Worm (Caenorhabditis elegans): ENCODE measurements around the gene H09F14.1.

The H09F14.1 gene

DNA sequence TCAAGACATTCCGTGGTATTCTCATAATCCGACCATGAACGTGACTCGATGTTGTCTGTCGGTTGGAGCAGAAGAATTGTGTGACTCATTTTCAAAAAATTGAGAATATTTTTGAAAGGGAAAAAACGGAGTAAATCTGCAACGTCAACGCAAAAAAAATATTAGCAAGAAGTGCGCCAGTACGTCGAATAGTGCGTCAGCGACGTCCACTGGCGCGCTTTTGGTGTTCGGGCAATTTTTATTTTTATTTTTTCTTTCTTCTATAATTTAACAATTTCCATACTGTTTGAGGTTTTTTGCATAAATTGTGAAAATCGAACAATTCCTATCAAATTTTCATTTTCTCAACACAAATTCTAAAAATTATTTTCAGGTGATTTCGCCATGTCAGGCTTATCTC lies 36.5 kb downstream of the H09F14.1 start, which contains the start of the genes erh-1 and lpd-9 (continued):
- TF ChIP-seq egl-43 (GFP tag; IDR thresholded peaks at IDR 0.05): no peak
- TF ChIP-seq R02D3.7 (tag; optimal IDR thresholded peaks at IDR 0.05): no peak
- peak; percentile 62; the same call in 1 of the 2 replicates for TF ChIP-seq pha-4 (GFP tag; IDR thresholded peaks at IDR 0.05)
- peak; percentile 82 for TF ChIP-seq pha-4 (tag; optimal IDR thresholded peaks at IDR 0.05)
- no peak for TF ChIP-seq nhr-42 (GFP tag; IDR thresholded peaks at IDR 0.05)
- TF ChIP-seq zfp-2 (tag; optimal IDR thresholded peaks at IDR 0.05): peak; percentile 20
- TF ChIP-seq dmd-8 (GFP tag; IDR thresholded peaks at IDR 0.05): no peak
- TF ChIP-seq ama-1 (optimal IDR thresholded peaks at IDR 0.05): no peak
- no peak for TF ChIP-seq ces-1 (GFP tag; optimal IDR thresholded peaks at IDR 0.05)
- no peak for TF ChIP-seq F44E2.7 (GFP tag; IDR thresholded peaks at IDR 0.05)
- TF ChIP-seq lin-1 (GFP tag; IDR thresholded peaks at IDR 0.05): no peak
- TF ChIP-seq mes-2 (tag; optimal IDR thresholded peaks at IDR 0.05; ENCODE audit: poor library complexity, severe bottlenecking): peak; percentile 85
- no peak for TF ChIP-seq egl-27 (tag; optimal IDR thresholded peaks at IDR 0.05)
- no peak for TF ChIP-seq tag-97 (GFP tag; IDR thresholded peaks at IDR 0.05)
- peak; percentile 78 for TF ChIP-seq ceh-20 (GFP tag; IDR thresholded peaks at IDR 0.05)
- no peak for TF ChIP-seq spr-3 (GFP tag; optimal IDR thresholded peaks at IDR 0.05)
- TF ChIP-seq T20F7.1 (GFP tag; optimal IDR thresholded peaks at IDR 0.05): peak; percentile 74
- TF ChIP-seq vab-7 (GFP tag; IDR thresholded peaks at IDR 0.05): no peak
- TF ChIP-seq F37D6.2 (tag; optimal IDR thresholded peaks at IDR 0.05): peak; percentile 50
- peak; percentile 69 for TF ChIP-seq dve-1 (tag; optimal IDR thresholded peaks at IDR 0.05; ENCODE audit: insufficient read depth)
- TF ChIP-seq lin-29 (GFP tag; IDR thresholded peaks at IDR 0.05): no peak
- TF ChIP-seq ceh-62 (tag; optimal IDR thresholded peaks at IDR 0.05): no peak
- no peak for TF ChIP-seq Y5F2A.4 (GFP tag; optimal IDR thresholded peaks at IDR 0.05)
- TF ChIP-seq zfp-3 (GFP tag; conservative IDR thresholded peaks at IDR 0.05): no peak
- TF ChIP-seq lir-3 (tag; optimal IDR thresholded peaks at IDR 0.05): no peak
- no peak for TF ChIP-seq zip-2 (tag; optimal IDR thresholded peaks at IDR 0.05)
- TF ChIP-seq T26A8.4 (GFP tag; IDR thresholded peaks at IDR 0.05): peak; percentile 82; the same call in 1 of the 2 replicates
- peak in 1 of 2 experiments; percentile 32 for TF ChIP-seq mdl-1 (tag; optimal IDR thresholded peaks at IDR 0.05)
- no peak for TF ChIP-seq daf-8 (GFP tag; IDR thresholded peaks at IDR 0.05)
- TF ChIP-seq zip-11 (GFP tag; IDR thresholded peaks at IDR 0.05): no peak
- TF ChIP-seq hlh-11 (tag; optimal IDR thresholded peaks at IDR 0.05): peak; percentile 69
- TF ChIP-seq saeg-2 (GFP tag; IDR thresholded peaks at IDR 0.05): no peak
- no peak for TF ChIP-seq nhr-25 (tag; optimal IDR thresholded peaks at IDR 0.05; ENCODE audit: borderline replicate concordance, insufficient read depth)
- TF ChIP-seq ztf-7 (tag; optimal IDR thresholded peaks at IDR 0.05): peak; percentile 38
- TF ChIP-seq rbr-2 (tag; optimal IDR thresholded peaks at IDR 0.05): peak; percentile 77
- no peak for TF ChIP-seq nhr-237 (tag; optimal IDR thresholded peaks at IDR 0.05)
- TF ChIP-seq lin-39 (tag; optimal IDR thresholded peaks at IDR 0.05): no peak
- TF ChIP-seq D1046.2 (GFP tag; IDR thresholded peaks at IDR 0.05): no peak
- no peak for TF ChIP-seq daf-19 (GFP tag; conservative IDR thresholded peaks at IDR 0.05)
- no peak for TF ChIP-seq fos-1 (tag; optimal IDR thresholded peaks at IDR 0.05)
- peak; percentile 13 for TF ChIP-seq nhr-11 (tag; optimal IDR thresholded peaks at IDR 0.05)
- no peak for TF ChIP-seq aha-1 (tag)
- TF ChIP-seq ceh-44 (GFP tag; IDR thresholded peaks at IDR 0.05): no peak
- TF ChIP-seq daf-16 (GFP tag; optimal IDR thresholded peaks at IDR 0.05): peak in 1 of 2 experiments; percentile 43
- peak; percentile 58 for TF ChIP-seq daf-16 (tag; optimal IDR thresholded peaks at IDR 0.05)
- no peak for TF ChIP-seq dmd-9 (GFP tag; IDR thresholded peaks at IDR 0.05)
- peak; percentile 42; the same call in 1 of the 2 replicates for TF ChIP-seq tra-1 (GFP tag; IDR thresholded peaks at IDR 0.05)
- no peak for TF ChIP-seq ceh-32 (tag; optimal IDR thresholded peaks at IDR 0.05; ENCODE audit: poor library complexity)
- TF ChIP-seq php-3 (GFP tag; IDR thresholded peaks at IDR 0.05): peak; percentile 73; the same call in 1 of the 2 replicates
- TF ChIP-seq spr-1 (tag; optimal IDR thresholded peaks at IDR 0.05): peak; percentile 52
- TF ChIP-seq snpc-4 (tag; optimal IDR thresholded peaks at IDR 0.05): no peak
- peak; percentile 66 for TF ChIP-seq duxl-1 (tag; optimal IDR thresholded peaks at IDR 0.05; ENCODE audit: poor library complexity)
